Worm (Caenorhabditis elegans): ENCODE data around the gene srlf-23.

srlf-23 gene

DNA sequence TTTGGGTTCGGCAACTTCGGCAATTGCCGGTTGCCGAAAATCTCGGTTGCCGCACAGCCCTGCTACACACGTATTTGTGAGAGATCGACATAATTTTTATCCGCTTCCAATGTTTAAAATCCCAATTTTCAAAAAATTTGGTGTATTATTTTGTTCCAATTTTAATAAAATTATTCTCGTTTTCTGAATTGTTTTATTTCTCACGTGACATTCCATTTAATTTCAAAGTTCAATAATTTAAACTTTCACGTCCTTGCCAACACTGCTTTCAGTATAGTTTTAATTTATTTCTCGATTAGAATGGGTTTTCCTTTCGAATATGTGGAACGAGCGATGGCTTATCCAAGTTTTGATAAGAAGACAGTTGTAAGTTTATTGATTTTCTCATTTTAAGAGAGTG lies 36.8 kb downstream of the srlf-23 start, which contains the start of gene K09C6.2:
Gene K09C6.2, plus strand, starts transcription at position 301 of the 400 bp plus-strand sequence.
- no peak for TF ChIP-seq nhr-25 (tag; optimal IDR thresholded peaks at IDR 0.05)
- TF ChIP-seq snpc-4 (tag; optimal IDR thresholded peaks at IDR 0.05), result no peak
- TF ChIP-seq nhr-12 (tag; optimal IDR thresholded peaks at IDR 0.05), result no peak
- no peak for TF ChIP-seq alr-1 (tag; optimal IDR thresholded peaks at IDR 0.05)
- TF ChIP-seq nhr-129 (tag; optimal IDR thresholded peaks at IDR 0.05), result no peak
- TF ChIP-seq zag-1 (tag; optimal IDR thresholded peaks at IDR 0.05), result no peak
- no peak for TF ChIP-seq ztf-1 (GFP tag; conservative IDR thresholded peaks at IDR 0.05)
- TF ChIP-seq sma-9 (GFP tag; optimal IDR thresholded peaks at IDR 0.05), result no peak
- TF ChIP-seq sma-9 (tag; optimal IDR thresholded peaks at IDR 0.05), result no peak
- TF ChIP-seq nhr-23 (tag; optimal IDR thresholded peaks at IDR 0.05), result no peak
- TF ChIP-seq nhr-6 (tag; optimal IDR thresholded peaks at IDR 0.05), result no peak
- no peak for TF ChIP-seq sem-4 (tag; optimal IDR thresholded peaks at IDR 0.05)
- no peak for TF ChIP-seq lin-13 (GFP tag; optimal IDR thresholded peaks at IDR 0.05)
- no peak for TF ChIP-seq R02D3.7 (tag; optimal IDR thresholded peaks at IDR 0.05)
- TF ChIP-seq elt-3 (tag; optimal IDR thresholded peaks at IDR 0.05), result no peak

DNA sequence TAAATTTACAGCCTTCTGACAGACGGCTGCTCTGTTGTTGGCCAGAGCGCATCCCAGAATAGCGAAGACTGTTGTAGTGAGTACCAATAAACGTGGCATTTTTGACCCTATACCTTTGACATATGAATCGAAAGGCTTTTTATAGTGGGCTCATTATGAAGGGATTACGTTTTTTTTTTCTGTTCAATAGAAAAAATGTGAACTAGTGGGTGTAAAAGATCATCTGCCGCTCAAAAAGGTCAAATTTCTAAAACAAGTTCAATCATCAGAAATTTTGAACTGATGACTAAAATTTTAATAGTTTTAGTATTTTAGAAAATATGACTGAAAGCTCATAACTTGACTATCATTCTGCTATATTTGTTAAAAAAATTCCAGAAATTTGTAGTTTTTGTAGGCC lies 38.4 kb downstream of the srlf-23 start, which contains the start of gene K09C6.9:
Gene K09C6.9, minus strand, starts transcription at position 101 of the 400 bp plus-strand sequence.
- TF ChIP-seq nhr-21 (tag; optimal IDR thresholded peaks at IDR 0.05) (no peak), crh-2 (tag; optimal IDR thresholded peaks at IDR 0.05) (no peak), peb-1 (tag; optimal IDR thresholded peaks at IDR 0.05) (no peak), nhr-11 (tag; optimal IDR thresholded peaks at IDR 0.05) (no peak)

DNA sequence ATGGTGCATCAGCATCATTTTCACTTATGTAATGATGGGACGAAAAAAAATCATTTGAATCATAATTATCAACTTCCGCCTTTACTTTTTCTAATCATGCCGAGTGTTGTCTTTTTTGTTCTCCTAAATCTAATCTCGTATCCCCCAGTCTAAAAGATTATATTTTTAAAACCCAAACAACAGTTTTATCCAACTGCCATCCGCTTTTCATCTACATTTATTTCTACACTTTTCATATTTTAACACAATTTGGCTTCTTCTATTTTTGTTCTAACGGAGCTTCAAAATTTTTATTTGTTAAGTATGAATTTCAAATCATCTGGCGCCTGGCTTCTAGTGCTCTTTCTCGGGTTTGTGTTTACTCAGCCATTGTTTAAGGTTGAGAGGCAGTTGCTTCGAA lies 41.2 kb downstream of the srlf-23 start, which contains the start of gene K09C6.3:
Gene K09C6.3, plus strand, starts transcription at position 301 of the 400 bp plus-strand sequence.
- TF ChIP-seq nhr-6 (tag; optimal IDR thresholded peaks at IDR 0.05) (no peak), nhr-77 (tag; optimal IDR thresholded peaks at IDR 0.05) (no peak), blmp-1 (tag; optimal IDR thresholded peaks at IDR 0.05; ENCODE audit: insufficient read depth) (no peak), unc-55 (GFP tag; optimal IDR thresholded peaks at IDR 0.05) (no peak), dmd-4 (tag; optimal IDR thresholded peaks at IDR 0.05) (no peak), alr-1 (tag; optimal IDR thresholded peaks at IDR 0.05) (no peak), nhr-21 (tag; optimal IDR thresholded peaks at IDR 0.05) (no peak), unc-39 (tag; optimal IDR thresholded peaks at IDR 0.05) (no peak), elt-3 (tag; optimal IDR thresholded peaks at IDR 0.05) (no peak), peb-1 (tag; optimal IDR thresholded peaks at IDR 0.05) (no peak), nhr-129 (tag; optimal IDR thresholded peaks at IDR 0.05) (no peak), mdl-1 (tag; optimal IDR thresholded peaks at IDR 0.05) (no peak)

DNA sequence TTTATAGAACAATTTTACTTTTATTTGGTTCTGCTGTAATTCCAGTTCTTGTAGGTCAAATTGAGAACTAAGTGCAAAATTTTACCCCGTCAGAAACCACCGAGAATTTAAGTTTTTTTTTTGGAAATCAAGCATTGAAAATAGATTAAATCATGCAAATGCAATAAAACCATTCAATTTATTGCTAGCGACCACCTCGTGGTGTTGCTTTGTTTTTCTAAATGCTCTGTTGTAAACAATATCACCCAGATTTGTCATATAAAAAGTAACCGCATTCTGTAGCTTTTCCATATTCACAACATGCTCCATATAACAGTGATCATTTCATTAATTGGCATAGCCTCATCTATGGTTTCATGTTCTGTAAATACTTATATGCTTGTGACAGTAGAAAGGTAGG lies 43.8 kb downstream of the srlf-23 start, which contains the start of gene srbc-12:
Gene srbc-12, plus strand, starts transcription at position 301 of the 400 bp plus-strand sequence.
- no peak for TF ChIP-seq unc-55 (GFP tag; optimal IDR thresholded peaks at IDR 0.05)
- TF ChIP-seq nhr-10 (tag; optimal IDR thresholded peaks at IDR 0.05), result no peak
- no peak for TF ChIP-seq sma-9 (GFP tag; optimal IDR thresholded peaks at IDR 0.05)
- no peak for TF ChIP-seq sma-9 (tag; optimal IDR thresholded peaks at IDR 0.05)
- TF ChIP-seq nhr-23 (tag; optimal IDR thresholded peaks at IDR 0.05), result no peak
- TF ChIP-seq gmeb-1 (tag; optimal IDR thresholded peaks at IDR 0.05), result no peak

DNA sequence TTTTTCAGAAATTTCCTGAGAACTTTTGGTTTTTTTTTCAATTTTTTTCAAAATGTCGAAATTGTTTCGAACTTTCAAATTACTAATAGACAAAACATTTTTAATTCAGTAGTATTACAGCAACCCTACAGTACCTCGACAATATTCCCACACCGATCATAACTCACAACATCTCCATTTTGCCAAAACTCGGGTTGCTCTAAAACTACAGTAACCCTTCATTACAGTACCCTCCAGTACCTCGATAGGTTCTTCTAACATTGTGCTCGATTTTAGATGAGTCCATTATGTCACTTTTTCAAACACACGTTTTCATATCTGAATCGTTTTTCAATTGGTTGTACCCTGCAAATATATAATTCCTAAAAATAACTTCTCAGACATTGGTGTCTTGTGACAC lies 44.3 kb downstream of the srlf-23 start:
- TF ChIP-seq alr-1 (tag; optimal IDR thresholded peaks at IDR 0.05) (no peak), ceh-82 (tag; optimal IDR thresholded peaks at IDR 0.05) (no peak), unc-62 (GFP tag; optimal IDR thresholded peaks at IDR 0.05) (no peak), nhr-129 (tag; optimal IDR thresholded peaks at IDR 0.05) (no peak), ztf-11 (tag; optimal IDR thresholded peaks at IDR 0.05) (no peak), ceh-16 (tag; optimal IDR thresholded peaks at IDR 0.05) (no peak), R02D3.7 (tag; optimal IDR thresholded peaks at IDR 0.05) (no peak), dmd-4 (tag; optimal IDR thresholded peaks at IDR 0.05) (no peak), lin-39 (tag; optimal IDR thresholded peaks at IDR 0.05) (no peak), sem-4 (tag; optimal IDR thresholded peaks at IDR 0.05) (no peak), Y55F3AM.14 (GFP tag; optimal IDR thresholded peaks at IDR 0.05) (no peak), gmeb-1 (tag; optimal IDR thresholded peaks at IDR 0.05) (no peak), mbf-1 (tag; optimal IDR thresholded peaks at IDR 0.05) (no peak), elt-1 (tag; optimal IDR thresholded peaks at IDR 0.05) (no peak), aly-2 (tag; optimal IDR thresholded peaks at IDR 0.05) (no peak), nhr-21 (tag; optimal IDR thresholded peaks at IDR 0.05) (no peak), skn-1 (tag; optimal IDR thresholded peaks at IDR 0.05) (no peak), sma-9 (GFP tag; optimal IDR thresholded peaks at IDR 0.05) (no peak), sma-9 (tag; optimal IDR thresholded peaks at IDR 0.05) (no peak), unc-55 (GFP tag; optimal IDR thresholded peaks at IDR 0.05) (no peak)
